Worm (Caenorhabditis elegans): ENCODE measurements around the gene lbp-3.

The lbp-3 gene

DNA sequence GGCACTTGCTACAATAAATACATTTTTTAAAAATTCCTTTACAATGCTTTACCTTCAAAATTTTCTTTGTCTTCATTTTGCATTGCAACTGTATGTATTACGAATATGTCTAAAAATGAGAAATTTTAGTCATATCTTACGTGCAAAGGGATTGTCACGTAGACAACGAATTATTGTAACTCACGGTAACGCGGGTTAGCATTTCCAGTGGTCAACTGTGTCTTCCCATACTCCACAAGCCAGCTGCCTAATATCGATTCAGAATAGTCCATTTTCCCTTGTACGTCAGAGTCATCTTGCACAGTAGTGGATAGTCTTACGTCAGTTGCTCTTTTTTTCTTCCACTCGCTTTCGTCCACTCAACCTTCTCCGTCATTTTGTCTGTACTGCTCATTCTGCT, 5.4 kb downstream of the lbp-3 start, which contains the start of gene fbxb-71:
fbxb-71 (plus strand) TSS at position 301 of the 400 bp plus-strand sequence.
- TF ChIP-seq hlh-15 (tag; optimal IDR thresholded peaks at IDR 0.05) (no peak), elt-4 (tag; optimal IDR thresholded peaks at IDR 0.05) (no peak), ceh-9 (tag; optimal IDR thresholded peaks at IDR 0.05) (no peak), gmeb-2 (tag; optimal IDR thresholded peaks at IDR 0.05) (no peak), fkh-6 (tag; optimal IDR thresholded peaks at IDR 0.05) (no peak), ref-2 (tag; optimal IDR thresholded peaks at IDR 0.05) (no peak), pha-4 (tag; optimal IDR thresholded peaks at IDR 0.05) (no peak), dmd-4 (tag; optimal IDR thresholded peaks at IDR 0.05; ENCODE audit: borderline replicate concordance) (no peak), hlh-30 (tag; optimal IDR thresholded peaks at IDR 0.05; ENCODE audit: insufficient read depth) (no peak), pat-9 (tag; optimal IDR thresholded peaks at IDR 0.05) (no peak), ceh-22 (tag; optimal IDR thresholded peaks at IDR 0.05) (no peak), sox-4 (tag; optimal IDR thresholded peaks at IDR 0.05) (no peak), ceh-48 (tag; optimal IDR thresholded peaks at IDR 0.05) (no peak), che-1 (tag; optimal IDR thresholded peaks at IDR 0.05) (no peak), ceh-45 (GFP tag; IDR thresholded peaks at IDR 0.05) (no peak), tbx-2 (tag; optimal IDR thresholded peaks at IDR 0.05) (no peak), nfya-1 (tag; optimal IDR thresholded peaks at IDR 0.05) (no peak)

DNA sequence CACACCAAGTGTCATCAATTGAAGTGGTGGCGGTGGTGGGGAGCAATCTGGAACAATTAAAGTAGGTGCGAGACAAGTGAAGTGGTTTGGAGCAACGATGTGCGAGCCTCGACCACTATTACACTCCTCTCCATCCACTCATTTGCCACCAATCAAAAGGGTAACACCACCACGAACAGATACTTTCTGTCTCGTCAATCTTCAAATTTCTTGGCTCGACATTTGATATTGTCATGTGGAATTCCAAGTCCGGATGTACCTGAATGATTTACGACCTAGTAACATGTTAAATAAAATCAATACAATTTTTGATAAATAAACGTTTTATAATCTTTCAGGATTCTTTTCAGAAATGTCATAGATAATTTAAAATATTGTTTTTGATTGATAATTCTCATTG, 13.6 kb downstream of the lbp-3 start, which contains the start of gene sul-1:
sul-1 (minus strand) TSS at position 101 of the 400 bp plus-strand sequence.
- TF ChIP-seq K09A11.1 (tag; optimal IDR thresholded peaks at IDR 0.05; ENCODE audit: insufficient read depth) (no peak), elt-2 (tag; optimal IDR thresholded peaks at IDR 0.05) (no peak), unc-55 (GFP tag; optimal IDR thresholded peaks at IDR 0.05) (peak; percentile 3)

DNA sequence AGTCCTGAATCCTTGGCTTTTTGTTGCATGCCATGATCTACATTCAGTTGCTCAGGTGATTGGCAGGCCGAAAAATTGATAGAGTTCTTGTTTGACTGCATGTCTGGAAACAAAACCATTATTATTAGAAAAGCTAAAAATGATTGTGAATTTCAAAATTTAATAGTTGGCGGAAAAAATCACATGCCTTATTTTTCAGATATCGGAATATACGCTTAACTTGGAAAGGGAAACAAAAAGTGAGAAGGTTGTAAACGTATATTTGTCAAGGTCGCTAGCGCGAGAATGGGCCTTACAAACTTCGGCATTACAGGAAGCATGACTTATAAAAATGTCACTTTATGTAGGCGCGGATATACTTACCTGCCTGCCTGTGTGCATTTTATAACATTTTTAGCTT, 14.5 kb downstream of the lbp-3 start, which contains the start of gene K09C4.9:
K09C4.9 (minus strand) TSS at position 101 of the 400 bp plus-strand sequence.
- no peak for TF ChIP-seq ama-1 (optimal IDR thresholded peaks at IDR 0.05)
- no peak for TF ChIP-seq Y22D7AL.16 (tag; optimal IDR thresholded peaks at IDR 0.05)
- no peak for TF ChIP-seq unc-42 (tag; optimal IDR thresholded peaks at IDR 0.05)
- TF ChIP-seq hlh-6 (tag; optimal IDR thresholded peaks at IDR 0.05) = no peak
- no peak for TF ChIP-seq sox-2 (GFP tag; IDR thresholded peaks at IDR 0.05)
- TF ChIP-seq ceh-9 (tag; optimal IDR thresholded peaks at IDR 0.05) = no peak
- no peak for TF ChIP-seq hlh-15 (tag; optimal IDR thresholded peaks at IDR 0.05)
- no peak for TF ChIP-seq che-1 (tag; optimal IDR thresholded peaks at IDR 0.05)
- TF ChIP-seq sox-4 (tag; optimal IDR thresholded peaks at IDR 0.05) = no peak
- TF ChIP-seq ceh-19 (GFP tag; optimal IDR thresholded peaks at IDR 0.05) = no peak
- TF ChIP-seq ceh-6 (GFP tag; optimal IDR thresholded peaks at IDR 0.05) = no peak
- TF ChIP-seq F13H6.1 (tag; optimal IDR thresholded peaks at IDR 0.05) = no peak
- TF ChIP-seq C08G9.2 (tag; optimal IDR thresholded peaks at IDR 0.05) = no peak
- TF ChIP-seq hlh-13 (GFP tag; optimal IDR thresholded peaks at IDR 0.05) = no peak
- no peak for TF ChIP-seq pax-1 (tag; optimal IDR thresholded peaks at IDR 0.05)

DNA sequence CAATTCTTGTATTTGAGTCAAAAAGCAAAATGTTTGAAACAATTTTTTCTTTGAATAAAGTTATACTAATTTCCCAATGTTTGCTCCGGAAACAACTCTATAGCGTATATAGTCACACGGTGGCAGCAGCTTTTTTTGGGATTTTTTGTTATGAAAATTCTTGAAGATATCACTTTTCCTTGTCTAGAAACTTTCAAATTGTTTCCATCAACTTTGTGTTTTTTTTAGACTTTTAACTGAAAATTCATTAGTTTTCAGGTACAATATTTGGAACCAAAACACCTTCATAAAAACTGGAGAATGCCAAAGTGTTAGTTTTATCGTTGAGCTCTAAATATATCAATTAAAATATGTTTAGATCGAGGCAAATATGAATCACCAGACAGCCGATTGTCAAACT, 15.4 kb downstream of the lbp-3 start, which contains the start of gene K09C4.7:
K09C4.7 (plus strand) TSS at position 301 of the 400 bp plus-strand sequence.
- TF ChIP-seq ztf-16 (tag; optimal IDR thresholded peaks at IDR 0.05) = no peak
- TF ChIP-seq ceh-9 (tag; optimal IDR thresholded peaks at IDR 0.05) = no peak
- TF ChIP-seq hlh-8 (tag; optimal IDR thresholded peaks at IDR 0.05) = no peak
- no peak for TF ChIP-seq syd-9 (tag; optimal IDR thresholded peaks at IDR 0.05)
- TF ChIP-seq C38D4.7 (GFP tag; optimal IDR thresholded peaks at IDR 0.05) = no peak
- TF ChIP-seq ceh-34 (tag; optimal IDR thresholded peaks at IDR 0.05) = no peak
- TF ChIP-seq dmd-4 (tag; optimal IDR thresholded peaks at IDR 0.05; ENCODE audit: borderline replicate concordance) = no peak

Measured in whole organism, late embryonic.